Fruit fly (Drosophila melanogaster) whole organism, pupa: ENCODE data around the gene CG34008.
A peak's percentile ranks its signal among the peaks of the same experiment; 100 is the strongest.

ENCODE experiments used
- CG10348 ChIP-seq: fragments of 200-800 bp; sonication (Bioruptor generic); IDR thresholded peaks from 2 replicates; pipeline ENCODE4 v1.3.6; 2022; ENCODE audit warnings: missing biosample characterization, missing genetic modification characterization
- CG12605 ChIP-seq: fragments of 200-800 bp; sonication (Bioruptor generic); IDR thresholded peaks from 2 replicates; pipeline ENCODE4 v1.3.6; 2022; ENCODE audit warnings: missing biosample characterization, missing genetic modification characterization
- CG13204 ChIP-seq: fragments of 200-800 bp; sonication (Bioruptor generic); optimal IDR thresholded peaks from 2 replicates; lab custom pipeline; 2018; ENCODE audit warnings: missing biosample characterization, mild to moderate bottlenecking, missing genetic modification characterization, moderate library complexity
- CG14655 ChIP-seq: fragments of 200-800 bp; sonication (Bioruptor generic); optimal IDR thresholded peaks from 3 replicates; lab custom pipeline; 2017; ENCODE audit warnings: mild to moderate bottlenecking, missing biosample characterization, missing genetic modification reagents, missing genetic modification characterization
- CG15710 ChIP-seq: fragments of 200-800 bp; sonication (Bioruptor generic); optimal IDR thresholded peaks from 2 replicates; lab custom pipeline; 2018; ENCODE audit warnings: missing biosample characterization, mild to moderate bottlenecking, missing genetic modification characterization, moderate library complexity
- CG17806 ChIP-seq: fragments of 200-800 bp; sonication (Bioruptor generic); optimal IDR thresholded peaks from 2 replicates; lab custom pipeline; 2018; ENCODE audit warnings: missing biosample characterization, mild to moderate bottlenecking, missing genetic modification characterization, moderate library complexity
- CG32121 ChIP-seq: fragments of 200-800 bp; sonication (Bioruptor generic); IDR thresholded peaks from 2 replicates; pipeline ENCODE4 v1.3.6; 2022; ENCODE audit warnings: missing biosample characterization, missing genetic modification characterization
- CG34367 ChIP-seq: fragments of 200-800 bp; sonication (Bioruptor generic); optimal IDR thresholded peaks from 2 replicates; lab custom pipeline; 2018; ENCODE audit warnings: missing biosample characterization, mild to moderate bottlenecking, missing genetic modification characterization
- CG4496 ChIP-seq: fragments of 200-800 bp; sonication (Bioruptor generic); IDR thresholded peaks from 3 replicates; pipeline ENCODE4 v1.3.6; 2022; ENCODE audit warnings: missing biosample characterization, missing genetic modification characterization
- CG8159 ChIP-seq: fragments of 200-800 bp; sonication (Bioruptor generic); optimal IDR thresholded peaks from 3 replicates; lab custom pipeline; 2018; ENCODE audit warnings: missing biosample characterization, mild to moderate bottlenecking, missing genetic modification characterization, moderate library complexity
- CG8301 ChIP-seq: fragments of 200-800 bp; sonication (Bioruptor generic); optimal IDR thresholded peaks from 2 replicates; lab custom pipeline; 2018; ENCODE audit warnings: missing biosample characterization, mild to moderate bottlenecking, missing genetic modification characterization
- CG9948 ChIP-seq: fragments of 200-800 bp; sonication (Bioruptor generic); optimal IDR thresholded peaks from 2 replicates; lab custom pipeline; 2018; ENCODE audit warnings: missing biosample characterization, mild to moderate bottlenecking, missing genetic modification characterization, moderate library complexity
- D1 ChIP-seq: fragments of 200-800 bp; sonication (Bioruptor generic); optimal IDR thresholded peaks from 2 replicates; lab custom pipeline; 2018; ENCODE audit warnings: missing biosample characterization, mild to moderate bottlenecking, missing genetic modification characterization, moderate library complexity
- EcR ChIP-seq: fragments of 200-800 bp; sonication (Bioruptor generic); optimal IDR thresholded peaks from 3 replicates; lab custom pipeline; 2019; ENCODE audit warnings: missing biosample characterization, missing genetic modification characterization, mild to moderate bottlenecking, moderate library complexity, missing genetic modification reagents
- Ets98B ChIP-seq: fragments of 200-800 bp; sonication (Bioruptor generic); IDR thresholded peaks from 2 replicates; pipeline ENCODE4 v1.3.6; 2022; ENCODE audit warnings: missing biosample characterization, missing genetic modification characterization
- Pif1A ChIP-seq: fragments of 200-800 bp; sonication (Bioruptor generic); optimal IDR thresholded peaks from 3 replicates; lab custom pipeline; 2016; ENCODE audit warnings: missing biosample characterization, missing genetic modification characterization
- Pif1B ChIP-seq: fragments of 200-800 bp; sonication (Bioruptor generic); optimal IDR thresholded peaks from 3 replicates; lab custom pipeline; 2016; ENCODE audit warnings: missing biosample characterization, missing genetic modification characterization
- Snoo ChIP-seq: fragments of 200-800 bp; sonication (Bioruptor generic); optimal IDR thresholded peaks from 3 replicates; lab custom pipeline; 2017; ENCODE audit warnings: missing biosample characterization, mild to moderate bottlenecking, missing genetic modification characterization, inconsistent platforms
- fd96Ca ChIP-seq: fragments of 200-800 bp; sonication (Bioruptor generic); IDR thresholded peaks from 3 replicates; pipeline ENCODE4 v1.3.6; 2022; ENCODE audit warnings: missing biosample characterization, missing genetic modification characterization
- gl ChIP-seq: fragments of 200-800 bp; sonication (Bioruptor generic); optimal IDR thresholded peaks from 2 replicates; lab custom pipeline; 2018; ENCODE audit warnings: missing biosample characterization, mild to moderate bottlenecking, missing genetic modification characterization
- rn ChIP-seq: fragments of 200-800 bp; sonication (Bioruptor generic); IDR thresholded peaks from 2 replicates; pipeline ENCODE4 v1.3.6; 2022; ENCODE audit warnings: missing biosample characterization, missing genetic modification characterization

CG34008 gene

dm6 chr3R:20593463-20593838 is 12.1 kb upstream of the CG34008 start:
- TF ChIP-seq CG4496 (no peak), EcR (GFP tag; lab: Kevin White, UChicago) (no peak), fd96Ca (0 out of 3 replicates have a peak, but pooled peaks have one; percentile 27)

dm6 chr3R:20592517-20593462 is 11.5 kb upstream of the CG34008 start, which contains the start of the genes Pus1 and bon:
Gene Pus1 (minus strand): TSS chr3R:20592671.
Gene bon (plus strand): TSS chr3R:20593139.
- TF ChIP-seq Ets98B, result no peak
- TF ChIP-seq Pif1B (GFP tag; lab: Kevin White, UChicago), result no peak
- no peak for TF ChIP-seq rn (GFP tag; lab: Robert Waterston, UW)
- TF ChIP-seq EcR (GFP tag; lab: Kevin White, UChicago), result peak; percentile 2
- TF ChIP-seq CG4496, result peak; percentile 20; the same call in 1 of the 3 replicates

dm6 chr3R:20588480-20588785 is 7.1 kb upstream of the CG34008 start, which contains the start of gene Srp72:
Gene Srp72 (plus strand): TSS chr3R:20588711.
- TF ChIP-seq CG14655 (GFP tag; lab: Kevin White, UChicago), result no peak
- no peak for TF ChIP-seq gl (tag; lab: Kevin White, UChicago)
- TF ChIP-seq Snoo (tag; lab: Kevin White, UChicago), result no peak
- TF ChIP-seq Pif1B (GFP tag; lab: Kevin White, UChicago), result no peak
- no peak for TF ChIP-seq CG13204 (GFP tag; lab: Kevin White, UChicago)
- 0 out of 2 replicates have a peak, but pooled peaks have one; percentile 13 for TF ChIP-seq CG32121 (GFP tag; lab: Robert Waterston, UW)
- no peak for TF ChIP-seq CG34367 (tag; lab: Kevin White, UChicago)
- TF ChIP-seq CG8301 (tag; lab: Kevin White, UChicago), result no peak
- peak; percentile 6 for TF ChIP-seq Pif1A (GFP tag; lab: Kevin White, UChicago)
- no peak for TF ChIP-seq EcR (GFP tag; lab: Kevin White, UChicago)
- peak; percentile 24; the same call in 1 of the 2 replicates for TF ChIP-seq CG12605 (GFP tag; lab: Robert Waterston, UW)
- no peak for TF ChIP-seq fd96Ca
- TF ChIP-seq CG15710 (tag; lab: Kevin White, UChicago), result peak; percentile 39
- peak; percentile 54 for TF ChIP-seq CG17806 (tag; lab: Kevin White, UChicago)
- TF ChIP-seq CG8159 (tag; lab: Kevin White, UChicago), result peak; percentile 47
- peak; percentile 41; the same call in 2 of the 3 replicates for TF ChIP-seq CG4496
- TF ChIP-seq D1, result no peak
- TF ChIP-seq rn (GFP tag; lab: Robert Waterston, UW), result no peak
- peak; percentile 34 for TF ChIP-seq Ets98B
- TF ChIP-seq CG10348 (GFP tag; lab: Robert Waterston, UW), result no peak
- TF ChIP-seq CG9948 (tag; lab: Kevin White, UChicago), result peak; percentile 10

- no peak for TF ChIP-seq Pif1B (GFP tag; lab: Kevin White, UChicago)
- TF ChIP-seq CG4496, result peak; percentile 85
- peak; percentile 63 for TF ChIP-seq EcR (GFP tag; lab: Kevin White, UChicago)
- peak; percentile 80 for TF ChIP-seq CG34367 (tag; lab: Kevin White, UChicago)
- TF ChIP-seq Snoo (tag; lab: Kevin White, UChicago), result peak; percentile 91
- peak; percentile 75 for TF ChIP-seq Ets98B
- peak; percentile 95 for TF ChIP-seq CG8301 (tag; lab: Kevin White, UChicago)
- TF ChIP-seq Pif1A (GFP tag; lab: Kevin White, UChicago), result peak; percentile 53
- TF ChIP-seq CG12605 (GFP tag; lab: Robert Waterston, UW), result peak; percentile 61
- peak; percentile 91 for TF ChIP-seq CG17806 (tag; lab: Kevin White, UChicago)
- TF ChIP-seq D1, result no peak
- peak; percentile 87 for TF ChIP-seq CG15710 (tag; lab: Kevin White, UChicago)
- peak; percentile 91 for TF ChIP-seq CG9948 (tag; lab: Kevin White, UChicago)
- peak; percentile 42; the same call in 1 of the 2 replicates for TF ChIP-seq CG10348 (GFP tag; lab: Robert Waterston, UW)
- peak; percentile 57 for TF ChIP-seq CG13204 (GFP tag; lab: Kevin White, UChicago)
- peak; percentile 94 for TF ChIP-seq CG8159 (tag; lab: Kevin White, UChicago)
- TF ChIP-seq fd96Ca, result peak; percentile 84
- peak; percentile 80 for TF ChIP-seq CG32121 (GFP tag; lab: Robert Waterston, UW)
- TF ChIP-seq CG14655 (GFP tag; lab: Kevin White, UChicago), result peak; percentile 95
- TF ChIP-seq gl (tag; lab: Kevin White, UChicago), result peak; percentile 68
- TF ChIP-seq rn (GFP tag; lab: Robert Waterston, UW), result peak; percentile 74
Observed at dm6 chr3R:20587630-20588479, 6.5 kb upstream of the CG34008 start, which contains the start of gene Septin2. Gene Septin2 (minus strand): TSS chr3R:20588356.

dm6 chr3R:20586409-20586808 is 5.1 kb upstream of the CG34008 start:
- no peak for TF ChIP-seq CG15710 (tag; lab: Kevin White, UChicago)
- no peak for TF ChIP-seq CG4496
- no peak for TF ChIP-seq CG13204 (GFP tag; lab: Kevin White, UChicago)
- no peak for TF ChIP-seq CG34367 (tag; lab: Kevin White, UChicago)
- no peak for TF ChIP-seq CG14655 (GFP tag; lab: Kevin White, UChicago)
- no peak for TF ChIP-seq CG12605 (GFP tag; lab: Robert Waterston, UW)
- TF ChIP-seq CG10348 (GFP tag; lab: Robert Waterston, UW), result no peak
- no peak for TF ChIP-seq fd96Ca
- no peak for TF ChIP-seq Pif1A (GFP tag; lab: Kevin White, UChicago)
- no peak for TF ChIP-seq Pif1B (GFP tag; lab: Kevin White, UChicago)
- no peak for TF ChIP-seq CG8159 (tag; lab: Kevin White, UChicago)
- no peak for TF ChIP-seq CG17806 (tag; lab: Kevin White, UChicago)
- TF ChIP-seq CG9948 (tag; lab: Kevin White, UChicago), result no peak
- TF ChIP-seq D1, result no peak
- no peak for TF ChIP-seq EcR (GFP tag; lab: Kevin White, UChicago)
- no peak for TF ChIP-seq Snoo (tag; lab: Kevin White, UChicago)
- no peak for TF ChIP-seq rn (GFP tag; lab: Robert Waterston, UW)
